Fruit fly (Drosophila melanogaster) whole organism, embryonic: ENCODE data around the gene CG17732.

Experiments
- Atf6 ChIP-seq: fragments of 200-800 bp; sonication (Bioruptor generic); IDR thresholded peaks from 2 replicates; pipeline ENCODE4 v1.3.6; 2022; ENCODE audit warnings: missing biosample characterization, missing genetic modification characterization
- BEAF-32 ChIP-seq: fragments of 200-800 bp; sonication (Bioruptor generic); optimal IDR thresholded peaks from 3 replicates; lab custom pipeline; 2017; ENCODE audit warnings: missing biosample characterization, missing genetic modification characterization, mild to moderate bottlenecking, moderate library complexity, missing genetic modification reagents
- Bgb ChIP-seq: fragments of 200-800 bp; sonication (Bioruptor generic); IDR thresholded peaks from 2 replicates; pipeline ENCODE4 v1.3.6; 2022; ENCODE audit warnings: missing biosample characterization, missing genetic modification characterization; ENCODE audit not compliant: partially characterized antibody
- BtbVII ChIP-seq: fragments of 200-800 bp; sonication (Bioruptor generic); optimal IDR thresholded peaks from 3 replicates; lab custom pipeline; 2017; ENCODE audit warnings: missing biosample characterization, mild to moderate bottlenecking, missing genetic modification characterization
- CG10147 ChIP-seq: fragments of 200-800 bp; sonication (Bioruptor generic); optimal IDR thresholded peaks from 2 replicates; lab custom pipeline; 2019; ENCODE audit warnings: missing biosample characterization, mild to moderate bottlenecking, missing genetic modification characterization, moderate library complexity
- CG10431 ChIP-seq: fragments of 200-800 bp; sonication (Bioruptor generic); optimal IDR thresholded peaks from 3 replicates; lab custom pipeline; 2018; ENCODE audit warnings: missing biosample characterization, mild to moderate bottlenecking, missing genetic modification characterization
- CG13287 ChIP-seq: fragments of 200-800 bp; sonication (Bioruptor generic); IDR thresholded peaks from 2 replicates; pipeline ENCODE4 v1.3.6; 2022; ENCODE audit warnings: missing biosample characterization, missing genetic modification characterization; ENCODE audit not compliant: partially characterized antibody
- CG13424 ChIP-seq: fragments of 200-800 bp; sonication (Bioruptor generic); optimal IDR thresholded peaks from 2 replicates; lab custom pipeline; 2019; ENCODE audit warnings: missing biosample characterization, mild to moderate bottlenecking, missing genetic modification characterization, moderate library complexity
- CG15011 ChIP-seq: fragments of 200-800 bp; sonication (Bioruptor generic); optimal IDR thresholded peaks from 3 replicates; lab custom pipeline; 2018; ENCODE audit warnings: missing biosample characterization, mild to moderate bottlenecking, missing genetic modification characterization
- CG1792 ChIP-seq: fragments of 200-800 bp; sonication (Bioruptor generic); optimal IDR thresholded peaks from 2 replicates; lab custom pipeline; 2016; ENCODE audit warnings: missing biosample characterization, missing genetic modification characterization
- CG2202 ChIP-seq: fragments of 200-800 bp; sonication (Bioruptor generic); optimal IDR thresholded peaks from 2 replicates; lab custom pipeline; 2018; ENCODE audit warnings: missing biosample characterization, mild to moderate bottlenecking, missing genetic modification characterization
- CG2875 ChIP-seq: fragments of 200-800 bp; sonication (Bioruptor generic); optimal IDR thresholded peaks from 2 replicates; lab custom pipeline; 2017; ENCODE audit warnings: missing biosample characterization, mild to moderate bottlenecking, missing genetic modification characterization, missing genetic modification reagents
- CG32767 ChIP-seq: fragments of 200-800 bp; sonication (Bioruptor generic); IDR thresholded peaks from 2 replicates; pipeline ENCODE4 v1.3.6; 2022; ENCODE audit warnings: missing biosample characterization, missing genetic modification characterization
- CG33557 ChIP-seq: fragments of 200-800 bp; sonication (Bioruptor generic); optimal IDR thresholded peaks from 2 replicates; lab custom pipeline; 2019; ENCODE audit warnings: missing biosample characterization, mild to moderate bottlenecking, missing genetic modification characterization, moderate library complexity
- CG4820 ChIP-seq: fragments of 200-800 bp; sonication (Bioruptor generic); optimal IDR thresholded peaks from 3 replicates; lab custom pipeline; 2016; ENCODE audit warnings: missing biosample characterization, missing genetic modification characterization
- CG5953 ChIP-seq: fragments of 200-800 bp; sonication (Bioruptor generic); IDR thresholded peaks from 2 replicates; pipeline ENCODE4 v1.3.6; 2022; ENCODE audit warnings: missing biosample characterization, missing genetic modification characterization
- CG6813 ChIP-seq: fragments of 200-800 bp; sonication (Bioruptor generic); optimal IDR thresholded peaks from 2 replicates; lab custom pipeline; 2017; ENCODE audit warnings: missing biosample characterization, missing genetic modification characterization, mild to moderate bottlenecking, moderate library complexity, missing genetic modification reagents
- CG7271 ChIP-seq: fragments of 200-800 bp; sonication (Bioruptor generic); optimal IDR thresholded peaks from 2 replicates; lab custom pipeline; 2018; ENCODE audit warnings: missing biosample characterization, mild to moderate bottlenecking, missing genetic modification characterization, moderate library complexity
- CG7987 ChIP-seq: fragments of 200-800 bp; sonication (Bioruptor generic); optimal IDR thresholded peaks from 2 replicates; lab custom pipeline; 2018; ENCODE audit warnings: missing biosample characterization, mild to moderate bottlenecking, missing genetic modification characterization, moderate library complexity
- CG8924 ChIP-seq: fragments of 200-800 bp; optimal IDR thresholded peaks from 3 replicates; lab custom pipeline; 2019; ENCODE audit warnings: missing biosample characterization, mild to moderate bottlenecking, missing genetic modification characterization, moderate library complexity
- CHES-1-like ChIP-seq: fragments of 200-800 bp; sonication (Bioruptor generic); optimal IDR thresholded peaks from 2 replicates; lab custom pipeline; 2016; ENCODE audit warnings: missing biosample characterization, missing genetic modification characterization
- D19A ChIP-seq: fragments of 200-800 bp; optimal IDR thresholded peaks from 3 replicates; lab custom pipeline; 2019; ENCODE audit warnings: missing biosample characterization, mild to moderate bottlenecking, missing genetic modification characterization, moderate library complexity
- Dbx ChIP-seq: fragments of 200-800 bp; sonication (Bioruptor generic); IDR thresholded peaks from 3 replicates; pipeline ENCODE4 v1.3.6; 2022; ENCODE audit warnings: missing biosample characterization, missing genetic modification characterization
- Dp ChIP-seq: fragments of 200-800 bp; sonication (Bioruptor generic); optimal IDR thresholded peaks from 2 replicates; lab custom pipeline; 2018; ENCODE audit warnings: missing biosample characterization, mild to moderate bottlenecking, missing genetic modification characterization, moderate library complexity
- Elba2 ChIP-seq: fragments of 200-800 bp; sonication (Bioruptor generic); optimal IDR thresholded peaks from 3 replicates; lab custom pipeline; 2016; ENCODE audit warnings: missing biosample characterization, missing genetic modification characterization
- HLH54F ChIP-seq: fragments of 200-800 bp; sonication (Bioruptor generic); optimal IDR thresholded peaks from 3 replicates; lab custom pipeline; 2016; ENCODE audit warnings: missing biosample characterization, missing genetic modification characterization
- Hmx ChIP-seq: fragments of 200-800 bp; sonication (Bioruptor generic); optimal IDR thresholded peaks from 2 replicates; lab custom pipeline; 2016; ENCODE audit warnings: missing biosample characterization, missing genetic modification characterization
- Hsf ChIP-seq: fragments of 200-800 bp; sonication (Bioruptor generic); optimal IDR thresholded peaks from 3 replicates; lab custom pipeline; 2016; ENCODE audit warnings: missing biosample characterization, missing genetic modification characterization
- Jarid2 ChIP-seq: fragments of 200-800 bp; sonication (Bioruptor generic); optimal IDR thresholded peaks from 3 replicates; lab custom pipeline; 2017; ENCODE audit warnings: mild to moderate bottlenecking, missing biosample characterization, missing genetic modification reagents, missing genetic modification characterization
- MTF-1 ChIP-seq: fragments of 200-800 bp; sonication (Bioruptor generic); optimal IDR thresholded peaks from 2 replicates; lab custom pipeline; 2018; ENCODE audit warnings: missing biosample characterization, mild to moderate bottlenecking, missing genetic modification characterization, borderline replicate concordance
- Oli ChIP-seq: fragments of 200-800 bp; sonication (Bioruptor generic); optimal IDR thresholded peaks from 2 replicates; lab custom pipeline; 2018; ENCODE audit warnings: missing biosample characterization, mild to moderate bottlenecking, missing genetic modification characterization, moderate library complexity
- Rfx ChIP-seq: fragments of 200-800 bp; sonication (Bioruptor generic); IDR thresholded peaks from 2 replicates; pipeline ENCODE4 v1.3.6; 2022; ENCODE audit warnings: missing biosample characterization, missing genetic modification characterization
- Stat92E ChIP-seq, 3 experiments: fragments of >200 bp in 2 of 3; fragments of 200-800 bp in 1 of 3; sonication (Bioruptor generic) in 1 of 3; optimal IDR thresholded peaks; 2 replicates each; lab custom pipeline; 2017 to 2019; ENCODE audit warnings: missing biosample characterization in 3 of 3, missing genetic modification characterization in 3 of 3, mild to moderate bottlenecking in 1 of 3, moderate library complexity in 1 of 3
- Xbp1 ChIP-seq: fragments of 200-800 bp; sonication (Bioruptor generic); optimal IDR thresholded peaks from 3 replicates; lab custom pipeline; 2016; ENCODE audit warnings: missing biosample characterization, mild to moderate bottlenecking, missing genetic modification characterization
- aop ChIP-seq: fragments of 200-800 bp; sonication (Bioruptor generic); IDR thresholded peaks from 2 replicates; pipeline ENCODE4 v1.3.6; 2022; ENCODE audit warnings: missing biosample characterization, missing genetic modification characterization
- ato ChIP-seq: fragments of 200-800 bp; sonication (Bioruptor generic); IDR thresholded peaks from 2 replicates; pipeline ENCODE4 v1.3.6; 2022; ENCODE audit warnings: missing biosample characterization, missing genetic modification characterization; ENCODE audit not compliant: partially characterized antibody
- az2 ChIP-seq: fragments of 200-800 bp; sonication (Bioruptor generic); optimal IDR thresholded peaks from 3 replicates; lab custom pipeline; 2016; ENCODE audit warnings: missing biosample characterization, missing genetic modification characterization
- crc ChIP-seq: fragments of 200-800 bp; sonication (Bioruptor generic); optimal IDR thresholded peaks from 2 replicates; lab custom pipeline; 2016; ENCODE audit warnings: missing biosample characterization, missing genetic modification characterization
- croc ChIP-seq: fragments of 200-800 bp; sonication (Bioruptor generic); conservative IDR thresholded peaks from 3 replicates; pipeline ENCODE4 v1.3.6; 2022; ENCODE audit warnings: missing biosample characterization, missing genetic modification characterization
- en ChIP-seq: fragments of 200-800 bp; sonication (Bioruptor generic); optimal IDR thresholded peaks from 2 replicates; lab custom pipeline; 2016; ENCODE audit warnings: missing biosample characterization, missing genetic modification characterization
- fru ChIP-seq: fragments of >200 bp; optimal IDR thresholded peaks from 2 replicates; lab custom pipeline; 2017
- gfzf ChIP-seq: fragments of 200-800 bp; sonication (Bioruptor generic); optimal IDR thresholded peaks from 2 replicates; lab custom pipeline; 2016; ENCODE audit warnings: missing biosample characterization, mild to moderate bottlenecking, missing genetic modification characterization, moderate library complexity
- gsb ChIP-seq: fragments of 200-800 bp; sonication (Bioruptor generic); IDR thresholded peaks from 2 replicates; pipeline ENCODE4 v1.3.6; 2022; ENCODE audit warnings: missing biosample characterization, missing genetic modification characterization
- gsb-n ChIP-seq: fragments of 200-800 bp; sonication (Bioruptor generic); optimal IDR thresholded peaks from 3 replicates; lab custom pipeline; 2018; ENCODE audit warnings: missing biosample characterization, mild to moderate bottlenecking, missing genetic modification characterization
- ind ChIP-seq: fragments of 200-800 bp; sonication (Bioruptor generic); optimal IDR thresholded peaks from 3 replicates; lab custom pipeline; 2016; ENCODE audit warnings: missing biosample characterization, missing genetic modification characterization
- knrl ChIP-seq: fragments of 200-800 bp; sonication (Bioruptor generic); IDR thresholded peaks from 3 replicates; pipeline ENCODE4 v1.3.6; 2022; ENCODE audit warnings: missing biosample characterization, missing genetic modification characterization; ENCODE audit not compliant: partially characterized antibody
- mirr ChIP-seq: fragments of 200-800 bp; sonication (Bioruptor generic); optimal IDR thresholded peaks from 3 replicates; lab custom pipeline; 2018; ENCODE audit warnings: missing biosample characterization, mild to moderate bottlenecking, missing genetic modification characterization
- pan ChIP-seq, 4 experiments: fragments of >200 bp in 3 of 4; fragments of 200-800 bp in 1 of 4; sonication (Bioruptor generic) in 1 of 4; optimal IDR thresholded peaks in 3 of 4; IDR thresholded peaks in 1 of 4; 2 replicates each; pipeline versions ENCODE4 v1.3.6 to Lab custom; 2017 to 2022; ENCODE audit warnings: missing biosample characterization in 2 of 4, missing genetic modification characterization in 2 of 4, mixed read lengths in 1 of 4
- tap ChIP-seq: fragments of 200-800 bp; optimal IDR thresholded peaks from 3 replicates; lab custom pipeline; 2019; ENCODE audit warnings: missing biosample characterization, mild to moderate bottlenecking, missing genetic modification characterization, moderate library complexity
- zfh1 ChIP-seq: fragments of 200-800 bp; sonication (Bioruptor generic); IDR thresholded peaks from 3 replicates; pipeline ENCODE4 v1.3.6; 2022; ENCODE audit warnings: missing biosample characterization, missing genetic modification characterization

Gene CG17732

dm6 chr3L:19991714-19992231 lies 10.3 kb downstream of the CG17732 start, which contains the start of the genes CG7646 and Nca (continued):
- no peak for TF ChIP-seq HLH54F (GFP tag; lab: Kevin White, UChicago)
- TF ChIP-seq CG13287 (GFP tag; lab: Robert Waterston, UW) = peak; percentile 94
- TF ChIP-seq gsb-n = no peak
- TF ChIP-seq Dp (GFP tag; lab: Kevin White, UChicago) = peak; percentile 60
- no peak for TF ChIP-seq Stat92E (GFP tag; optimal IDR thresholded peaks at IDR 0.05; lab: Kevin White, UChicago)
- no peak for TF ChIP-seq crc (GFP tag; lab: Kevin White, UChicago)
- no peak for TF ChIP-seq CG10431
- peak; percentile 86 for TF ChIP-seq ato
- no peak for TF ChIP-seq croc (GFP tag; lab: Robert Waterston, UW)
- TF ChIP-seq CG7987 (GFP tag; lab: Kevin White, UChicago) = peak; percentile 4
- no peak for TF ChIP-seq CG2202 (tag; lab: Kevin White, UChicago)
- no peak for TF ChIP-seq CG4820 (GFP tag; lab: Kevin White, UChicago)
- no peak for TF ChIP-seq ind (GFP tag; lab: Kevin White, UChicago)
- no peak for TF ChIP-seq gsb (GFP tag; lab: Robert Waterston, UW)
- no peak for TF ChIP-seq az2 (GFP tag; lab: Kevin White, UChicago)
- TF ChIP-seq MTF-1 = peak; percentile 2
- TF ChIP-seq CG7271 = no peak
- peak; percentile 13 for TF ChIP-seq D19A (tag; lab: Kevin White, UChicago)
- TF ChIP-seq fru (lab: Kevin White, UChicago) = no peak
- no peak for TF ChIP-seq Dbx (GFP tag; lab: Robert Waterston, UW)
- TF ChIP-seq Hmx = no peak
- peak; percentile 90 for TF ChIP-seq BEAF-32 (GFP tag; lab: Kevin White, UChicago)
- TF ChIP-seq CG8924 (tag; lab: Kevin White, UChicago) = peak; percentile 50
- peak; percentile 50 for TF ChIP-seq mirr (GFP tag; lab: Kevin White, UChicago)
- TF ChIP-seq gfzf = peak; percentile 27
- no peak for TF ChIP-seq BtbVII (GFP tag; lab: Kevin White, UChicago)
- TF ChIP-seq aop = no peak
- TF ChIP-seq Hsf (GFP tag; lab: Kevin White, UChicago) = no peak
- no peak for TF ChIP-seq CG6813 (GFP tag; lab: Kevin White, UChicago)
- peak; percentile 78 for TF ChIP-seq CG32767 (GFP tag; lab: Robert Waterston, UW)
- TF ChIP-seq Bgb (GFP tag; lab: Robert Waterston, UW) = peak; percentile 96
- no peak for TF ChIP-seq CG5953 (GFP tag; lab: Robert Waterston, UW)
- TF ChIP-seq Rfx (GFP tag; lab: Robert Waterston, UW) = no peak; the same call in 1 of the 2 replicates
- peak; percentile 95 for TF ChIP-seq knrl (GFP tag; lab: Robert Waterston, UW)
- peak; percentile 39 for TF ChIP-seq CHES-1-like (GFP tag; lab: Kevin White, UChicago)
- peak; percentile 58 for TF ChIP-seq CG33557 (GFP tag; lab: Kevin White, UChicago)
- no peak for TF ChIP-seq tap
- no peak for TF ChIP-seq Atf6
- no peak for TF ChIP-seq zfh1 (GFP tag; lab: Robert Waterston, UW)
- no peak for TF ChIP-seq Jarid2 (GFP tag; lab: Kevin White, UChicago)
- no peak for TF ChIP-seq Oli (tag; lab: Kevin White, UChicago)
- peak; percentile 12 for TF ChIP-seq CG13424 (tag; lab: Kevin White, UChicago)
- no peak for TF ChIP-seq CG15011 (GFP tag; lab: Kevin White, UChicago)
- no peak for TF ChIP-seq CG10147 (GFP tag; lab: Kevin White, UChicago)
- TF ChIP-seq Xbp1 (GFP tag; lab: Kevin White, UChicago) = no peak
- TF ChIP-seq en = no peak
- no peak for TF ChIP-seq CG1792 (GFP tag; lab: Kevin White, UChicago)
- no peak for TF ChIP-seq CG2875 (GFP tag; lab: Kevin White, UChicago)
- no peak for TF ChIP-seq pan (optimal IDR thresholded peaks at IDR 0.05; lab: Kevin White, UChicago)
- TF ChIP-seq pan (GFP tag; optimal IDR thresholded peaks at IDR 0.05 in 1 of 2, IDR thresholded peaks at IDR 0.05 in 1 of 2) = no peak
- TF ChIP-seq Elba2 (GFP tag; lab: Kevin White, UChicago) = peak; percentile 77
